Fruit fly (Drosophila melanogaster): Measurements from ENCODE around the gene CG18178.

The CG18178 gene

dm6 chr3L:9696650-9697526 lies 22.1 kb downstream of the CG18178 start, which contains the start of gene Prps (continued):
- TF ChIP-seq sisA (GFP tag; IDR thresholded peaks at IDR 0.05), result peak; percentile 80
- TF ChIP-seq Dp (GFP tag; optimal IDR thresholded peaks at IDR 0.05), result no peak
- no peak for TF ChIP-seq bbx (GFP tag; IDR thresholded peaks at IDR 0.05; ENCODE audit: partially characterized antibody)
- peak; percentile 91 for TF ChIP-seq Rfx (GFP tag; IDR thresholded peaks at IDR 0.05)
- TF ChIP-seq lilli (GFP tag; optimal IDR thresholded peaks at IDR 0.05), result peak; percentile 81
- TF ChIP-seq hb (GFP tag; IDR thresholded peaks at IDR 0.05; ENCODE audit: partially characterized antibody), result no peak
- TF ChIP-seq TFAM (GFP tag; optimal IDR thresholded peaks at IDR 0.05), result no peak
- TF ChIP-seq mam (GFP tag; optimal IDR thresholded peaks at IDR 0.05), result peak; percentile 88
- peak; percentile 88 for TF ChIP-seq CG11456 (GFP tag; IDR thresholded peaks at IDR 0.05)
- peak; percentile 22 for TF ChIP-seq CG15011 (GFP tag; optimal IDR thresholded peaks at IDR 0.05)
- TF ChIP-seq btn (GFP tag; optimal IDR thresholded peaks at IDR 0.05), result peak; percentile 65
- TF ChIP-seq Dfd (GFP tag; optimal IDR thresholded peaks at IDR 0.05), result no peak
- TF ChIP-seq CG31365 (tag; optimal IDR thresholded peaks at IDR 0.05), result peak; percentile 81
- TF ChIP-seq CG12942 (GFP tag; optimal IDR thresholded peaks at IDR 0.05), result peak; percentile 67
- peak; percentile 94 for TF ChIP-seq Ets65A (GFP tag)
- TF ChIP-seq pnt (GFP tag; optimal IDR thresholded peaks at IDR 0.05), result peak; percentile 74
- peak; percentile 51 for TF ChIP-seq CG10543 (GFP tag; optimal IDR thresholded peaks at IDR 0.05)
- no peak for TF ChIP-seq CG10431 (GFP tag; optimal IDR thresholded peaks at IDR 0.05)
- TF ChIP-seq CG16779 (GFP tag; IDR thresholded peaks at IDR 0.05), result peak; percentile 87
- peak; percentile 14 for TF ChIP-seq CG8281 (tag; optimal IDR thresholded peaks at IDR 0.05)
- TF ChIP-seq tio (GFP tag; optimal IDR thresholded peaks at IDR 0.05), result no peak
- TF ChIP-seq kay (GFP tag; optimal IDR thresholded peaks at IDR 0.05), result peak; percentile 75
- TF ChIP-seq knrl (GFP tag; IDR thresholded peaks at IDR 0.05; ENCODE audit: partially characterized antibody), result no peak
- TF ChIP-seq Gug (GFP tag; IDR thresholded peaks at IDR 0.05), result peak; percentile 78
- TF ChIP-seq amos (GFP tag; IDR thresholded peaks at IDR 0.05; ENCODE audit: partially characterized antibody), result no peak
- TF ChIP-seq CG34376 (GFP tag; optimal IDR thresholded peaks at IDR 0.05), result peak; percentile 79
- no peak for TF ChIP-seq Kr (GFP tag; optimal IDR thresholded peaks at IDR 0.05)
- TF ChIP-seq sima (GFP tag; optimal IDR thresholded peaks at IDR 0.05), result no peak
- TF ChIP-seq YL-1 (GFP tag; optimal IDR thresholded peaks at IDR 0.05), result peak; percentile 29
- TF ChIP-seq CG4854 (GFP tag; optimal IDR thresholded peaks at IDR 0.05), result peak; percentile 74
- TF ChIP-seq ac (GFP tag; optimal IDR thresholded peaks at IDR 0.05), result no peak
- TF ChIP-seq B-H2 (GFP tag; optimal IDR thresholded peaks at IDR 0.05), result peak; percentile 62
- peak; percentile 79 for TF ChIP-seq CG4282 (GFP tag; optimal IDR thresholded peaks at IDR 0.05)
- no peak for TF ChIP-seq CG10274 (GFP tag; optimal IDR thresholded peaks at IDR 0.05)
- peak; percentile 80 for TF ChIP-seq unpg (GFP tag; optimal IDR thresholded peaks at IDR 0.05)
- peak; percentile 61 for TF ChIP-seq p53 (GFP tag; optimal IDR thresholded peaks at IDR 0.05)
- peak; percentile 60 to 72 for TF ChIP-seq bsh (GFP tag; optimal IDR thresholded peaks at IDR 0.05)
- TF ChIP-seq Gsc (GFP tag; IDR thresholded peaks at IDR 0.05), result no peak
- TF ChIP-seq shn (GFP tag; optimal IDR thresholded peaks at IDR 0.05), result peak; percentile 71
- TF ChIP-seq nau (GFP tag; optimal IDR thresholded peaks at IDR 0.05), result peak; percentile 73
- TF ChIP-seq sqz (GFP tag; optimal IDR thresholded peaks at IDR 0.05), result peak; percentile 15
- TF ChIP-seq CG11085 (GFP tag; IDR thresholded peaks at IDR 0.05), result peak; percentile 56; the same call in 1 of the 2 replicates
- TF ChIP-seq crp (GFP tag; optimal IDR thresholded peaks at IDR 0.05), result peak in 1 of 2 experiments; percentile 7
- TF ChIP-seq GATAe (GFP tag; conservative IDR thresholded peaks at IDR 0.05), result peak; percentile 49; the same call in 1 of the 2 replicates
- TF ChIP-seq Neu2 (GFP tag; optimal IDR thresholded peaks at IDR 0.05; ENCODE audit: borderline replicate concordance), result no peak
- no peak for TF ChIP-seq nerfin-2 (GFP tag; IDR thresholded peaks at IDR 0.05; ENCODE audit: partially characterized antibody)
- peak; percentile 70; the same call in 2 of the 3 replicates for TF ChIP-seq ase (GFP tag; IDR thresholded peaks at IDR 0.05)
- peak; percentile 77 for TF ChIP-seq CG4730 (GFP tag; IDR thresholded peaks at IDR 0.05)

All from whole organism, embryonic.